Fruit fly (Drosophila melanogaster) whole organism, embryonic: ENCODE measurements around the gene RpL14.
A peak's percentile ranks its signal among the peaks of the same experiment; 100 is the strongest.

Source experiments
- Adf1 ChIP-seq: fragments of 200-800 bp; sonication (Bioruptor generic); IDR thresholded peaks from 2 replicates; pipeline ENCODE4 v1.3.6; 2022; ENCODE audit warnings: missing biosample characterization, missing genetic modification characterization
- CG11456 ChIP-seq: fragments of 200-800 bp; sonication (Bioruptor generic); IDR thresholded peaks from 3 replicates; pipeline ENCODE4 v1.3.6; 2022; ENCODE audit warnings: missing biosample characterization, missing genetic modification characterization
- CG11504 ChIP-seq: fragments of 200-800 bp; sonication (Bioruptor generic); optimal IDR thresholded peaks from 3 replicates; lab custom pipeline; 2019; ENCODE audit warnings: missing biosample characterization, mild to moderate bottlenecking, missing genetic modification characterization, moderate library complexity
- CG12155 ChIP-seq: fragments of 200-800 bp; sonication (Bioruptor generic); optimal IDR thresholded peaks from 3 replicates; lab custom pipeline; 2016; ENCODE audit warnings: missing biosample characterization, missing genetic modification characterization
- CG12299 ChIP-seq: fragments of 200-800 bp; sonication (Bioruptor generic); optimal IDR thresholded peaks from 2 replicates; lab custom pipeline; 2018; ENCODE audit warnings: missing biosample characterization, mild to moderate bottlenecking, missing genetic modification characterization
- CG17186 ChIP-seq: fragments of 200-800 bp; sonication (Bioruptor generic); optimal IDR thresholded peaks from 3 replicates; lab custom pipeline; 2017; ENCODE audit warnings: missing biosample characterization, missing genetic modification reagents, missing genetic modification characterization
- CG17612 ChIP-seq: fragments of 200-800 bp; sonication (Bioruptor generic); IDR thresholded peaks from 2 replicates; pipeline ENCODE4 v1.3.6; 2022; ENCODE audit warnings: missing biosample characterization, missing genetic modification characterization
- CG2116 ChIP-seq: fragments of 200-800 bp; sonication (Bioruptor generic); optimal IDR thresholded peaks from 3 replicates; lab custom pipeline; 2018; ENCODE audit warnings: missing biosample characterization, mild to moderate bottlenecking, missing genetic modification characterization
- CG30431 ChIP-seq: fragments of 200-800 bp; sonication (Bioruptor generic); optimal IDR thresholded peaks from 2 replicates; lab custom pipeline; 2017; ENCODE audit warnings: missing biosample characterization, missing genetic modification characterization
- CG3065 ChIP-seq: fragments of 200-800 bp; sonication (Bioruptor generic); optimal IDR thresholded peaks from 2 replicates; lab custom pipeline; 2016; ENCODE audit warnings: missing biosample characterization, missing genetic modification characterization
- CG33557 ChIP-seq: fragments of 200-800 bp; sonication (Bioruptor generic); optimal IDR thresholded peaks from 2 replicates; lab custom pipeline; 2019; ENCODE audit warnings: missing biosample characterization, mild to moderate bottlenecking, missing genetic modification characterization, moderate library complexity
- CG5245 ChIP-seq: fragments of 200-800 bp; sonication (Bioruptor generic); optimal IDR thresholded peaks from 3 replicates; lab custom pipeline; 2016; ENCODE audit warnings: missing biosample characterization, missing genetic modification characterization
- CG6683 ChIP-seq: fragments of 200-800 bp; sonication (Bioruptor generic); optimal IDR thresholded peaks from 2 replicates; lab custom pipeline; 2017; ENCODE audit warnings: missing biosample characterization, mild to moderate bottlenecking, missing genetic modification characterization, missing genetic modification reagents
- CG6854 ChIP-seq: fragments of 200-800 bp; sonication (Bioruptor generic); optimal IDR thresholded peaks from 3 replicates; lab custom pipeline; 2017; ENCODE audit warnings: missing biosample characterization, mild to moderate bottlenecking, missing genetic modification characterization
- CG7271 ChIP-seq: fragments of 200-800 bp; sonication (Bioruptor generic); optimal IDR thresholded peaks from 2 replicates; lab custom pipeline; 2018; ENCODE audit warnings: missing biosample characterization, mild to moderate bottlenecking, missing genetic modification characterization, moderate library complexity
- CG7928 ChIP-seq: fragments of 200-800 bp; sonication (Bioruptor generic); optimal IDR thresholded peaks from 2 replicates; lab custom pipeline; 2017; ENCODE audit warnings: missing biosample characterization, mild to moderate bottlenecking, missing genetic modification characterization
- CG8765 ChIP-seq: fragments of 200-800 bp; sonication (Bioruptor generic); IDR thresholded peaks from 2 replicates; pipeline ENCODE4 v1.3.6; 2022; ENCODE audit warnings: missing biosample characterization, missing genetic modification characterization
- CG9817 ChIP-seq: fragments of 200-800 bp; sonication (Bioruptor generic); optimal IDR thresholded peaks from 2 replicates; lab custom pipeline; 2018; ENCODE audit warnings: missing biosample characterization, mild to moderate bottlenecking, missing genetic modification characterization, moderate library complexity
- Camta ChIP-seq: fragments of 200-800 bp; sonication (Bioruptor generic); optimal IDR thresholded peaks from 2 replicates; lab custom pipeline; 2016; ENCODE audit warnings: missing biosample characterization, missing genetic modification characterization
- CrebB ChIP-seq: fragments of 200-800 bp; sonication (Bioruptor generic); optimal IDR thresholded peaks from 3 replicates; lab custom pipeline; 2018; ENCODE audit warnings: missing biosample characterization, mild to moderate bottlenecking, missing genetic modification characterization
- Deaf1 ChIP-seq: fragments of 200-800 bp; optimal IDR thresholded peaks from 3 replicates; lab custom pipeline; 2019; ENCODE audit warnings: missing biosample characterization, mild to moderate bottlenecking, missing genetic modification characterization, moderate library complexity
- Dek ChIP-seq: fragments of 200-800 bp; sonication (Bioruptor generic); optimal IDR thresholded peaks from 3 replicates; lab custom pipeline; 2019; ENCODE audit warnings: missing biosample characterization, mild to moderate bottlenecking, missing genetic modification characterization, moderate library complexity
- Dfd ChIP-seq, 2 experiments: fragments of >200 bp; optimal IDR thresholded peaks; 2 replicates each; lab custom pipeline; 2017; ENCODE audit warnings: missing biosample characterization in 2 of 2, missing genetic modification characterization in 2 of 2
- Fer3 ChIP-seq: fragments of 200-800 bp; sonication (Bioruptor generic); optimal IDR thresholded peaks from 2 replicates; lab custom pipeline; 2018; ENCODE audit warnings: missing biosample characterization, mild to moderate bottlenecking, missing genetic modification characterization, moderate library complexity
- Max ChIP-seq: fragments of 200-800 bp; sonication (Bioruptor generic); optimal IDR thresholded peaks from 2 replicates; lab custom pipeline; 2016; ENCODE audit warnings: missing biosample characterization, mild to moderate bottlenecking, missing genetic modification characterization
- Med ChIP-seq: fragments of 200-800 bp; sonication (Bioruptor generic); peaks from one replicate; lab custom pipeline; 2016; ENCODE audit warnings: missing biosample characterization, missing genetic modification characterization, mild to moderate bottlenecking, inconsistent platforms, moderate library complexity
- NK7.1 ChIP-seq: fragments of 200-800 bp; sonication (Bioruptor generic); optimal IDR thresholded peaks from 3 replicates; lab custom pipeline; 2016; ENCODE audit warnings: missing biosample characterization, missing genetic modification characterization
- Rx ChIP-seq: fragments of 200-800 bp; sonication (Bioruptor generic); IDR thresholded peaks from 2 replicates; pipeline ENCODE4 v1.3.6; 2022; ENCODE audit warnings: missing biosample characterization, missing genetic modification characterization
- Sox102F ChIP-seq: fragments of 200-800 bp; sonication (Bioruptor generic); optimal IDR thresholded peaks from 2 replicates; lab custom pipeline; 2018; ENCODE audit warnings: missing biosample characterization, mild to moderate bottlenecking, missing genetic modification characterization, moderate library complexity
- YL-1 ChIP-seq: fragments of 200-800 bp; sonication (Bioruptor generic); optimal IDR thresholded peaks from 3 replicates; lab custom pipeline; 2017; ENCODE audit warnings: missing biosample characterization, mild to moderate bottlenecking, missing genetic modification characterization
- ab ChIP-seq: fragments of 200-800 bp; sonication (Bioruptor generic); optimal IDR thresholded peaks from 2 replicates; lab custom pipeline; 2016; ENCODE audit warnings: missing biosample characterization, missing genetic modification characterization
- aop ChIP-seq: fragments of 200-800 bp; sonication (Bioruptor generic); IDR thresholded peaks from 2 replicates; pipeline ENCODE4 v1.3.6; 2022; ENCODE audit warnings: missing biosample characterization, missing genetic modification characterization
- dmrt99B ChIP-seq: fragments of 200-800 bp; sonication (Bioruptor generic); optimal IDR thresholded peaks from 2 replicates; lab custom pipeline; 2018; ENCODE audit warnings: missing biosample characterization, mild to moderate bottlenecking, missing genetic modification characterization, moderate library complexity
- exex ChIP-seq: fragments of 200-800 bp; sonication (Bioruptor generic); optimal IDR thresholded peaks from 4 replicates; lab custom pipeline; 2018; ENCODE audit warnings: missing biosample characterization, mild to moderate bottlenecking, missing genetic modification characterization, moderate library complexity
- gt ChIP-seq: fragments of 200-800 bp; sonication (Bioruptor generic); IDR thresholded peaks from 2 replicates; pipeline ENCODE4 v1.3.6; 2022; ENCODE audit warnings: missing biosample characterization, missing genetic modification characterization
- hkb ChIP-seq, 2 experiments: fragments of 200-800 bp in 1 of 2; fragments of >200 bp in 1 of 2; sonication (Bioruptor generic) in 1 of 2; IDR thresholded peaks in 1 of 2; optimal IDR thresholded peaks in 1 of 2; 2 replicates each; pipeline versions ENCODE4 v1.3.6 to Lab custom; 2017 to 2022; ENCODE audit warnings: missing biosample characterization in 1 of 2, missing genetic modification characterization in 1 of 2
- insv ChIP-seq, 2 experiments: fragments of 200-800 bp; sonication (Bioruptor generic); optimal IDR thresholded peaks; 3 replicates each; lab custom pipeline; 2016 to 2018; ENCODE audit warnings: missing biosample characterization in 2 of 2, missing genetic modification characterization in 2 of 2
- klu ChIP-seq: fragments of 200-800 bp; sonication (Bioruptor generic); IDR thresholded peaks from 2 replicates; pipeline ENCODE4 v1.3.6; 2022; ENCODE audit warnings: missing biosample characterization, missing genetic modification characterization
- lov ChIP-seq, 2 experiments: fragments of 200-800 bp in 1 of 2; fragments of >200 bp in 1 of 2; sonication (Bioruptor generic) in 1 of 2; IDR thresholded peaks in 1 of 2; optimal IDR thresholded peaks in 1 of 2; 2 replicates in 1 of 2; 3 replicates in 1 of 2; pipeline versions ENCODE4 v1.3.6 to Lab custom; 2017 to 2022; ENCODE audit warnings: missing biosample characterization in 1 of 2, missing genetic modification characterization in 1 of 2
- maf-S ChIP-seq: fragments of 200-800 bp; sonication (Bioruptor generic); optimal IDR thresholded peaks from 2 replicates; lab custom pipeline; 2016; ENCODE audit warnings: missing biosample characterization, missing genetic modification characterization
- nerfin-1 ChIP-seq: fragments of 200-800 bp; sonication (Bioruptor generic); optimal IDR thresholded peaks from 3 replicates; lab custom pipeline; 2019; ENCODE audit warnings: missing biosample characterization, mild to moderate bottlenecking, missing genetic modification characterization, moderate library complexity
- odd ChIP-seq: fragments of 200-800 bp; sonication (Bioruptor generic); optimal IDR thresholded peaks from 2 replicates; lab custom pipeline; 2017; ENCODE audit warnings: missing biosample characterization, mild to moderate bottlenecking, missing genetic modification characterization
- pzg ChIP-seq: fragments of 200-800 bp; sonication (Bioruptor generic); optimal IDR thresholded peaks from 3 replicates; lab custom pipeline; 2018; ENCODE audit warnings: missing biosample characterization, mild to moderate bottlenecking, missing genetic modification characterization, moderate library complexity
- sd ChIP-seq: fragments of 200-800 bp; sonication (Bioruptor generic); optimal IDR thresholded peaks from 3 replicates; lab custom pipeline; 2018; ENCODE audit warnings: missing biosample characterization, mild to moderate bottlenecking, missing genetic modification characterization, moderate library complexity
- stc ChIP-seq: fragments of 200-800 bp; sonication (Bioruptor generic); IDR thresholded peaks from 2 replicates; pipeline ENCODE4 v1.3.6; 2022; ENCODE audit warnings: missing biosample characterization, missing genetic modification characterization
- sug ChIP-seq: fragments of 200-800 bp; optimal IDR thresholded peaks from 2 replicates; lab custom pipeline; 2019; ENCODE audit warnings: missing biosample characterization, mild to moderate bottlenecking, missing genetic modification characterization, moderate library complexity
- tgo ChIP-seq: fragments of 200-800 bp; sonication (Bioruptor generic); IDR thresholded peaks from 3 replicates; pipeline ENCODE4 v1.3.6; 2022; ENCODE audit warnings: missing biosample characterization, missing genetic modification characterization
- tio ChIP-seq: fragments of 200-800 bp; sonication (Bioruptor generic); optimal IDR thresholded peaks from 2 replicates; lab custom pipeline; 2017; ENCODE audit warnings: missing biosample characterization, missing genetic modification characterization, inconsistent platforms
- ttk ChIP-seq: fragments of 200-800 bp; sonication (Bioruptor generic); IDR thresholded peaks from 2 replicates; pipeline ENCODE4 v2.1.2; 2022; ENCODE audit warnings: missing biosample characterization, missing genetic modification characterization

The RpL14 gene

DNA sequence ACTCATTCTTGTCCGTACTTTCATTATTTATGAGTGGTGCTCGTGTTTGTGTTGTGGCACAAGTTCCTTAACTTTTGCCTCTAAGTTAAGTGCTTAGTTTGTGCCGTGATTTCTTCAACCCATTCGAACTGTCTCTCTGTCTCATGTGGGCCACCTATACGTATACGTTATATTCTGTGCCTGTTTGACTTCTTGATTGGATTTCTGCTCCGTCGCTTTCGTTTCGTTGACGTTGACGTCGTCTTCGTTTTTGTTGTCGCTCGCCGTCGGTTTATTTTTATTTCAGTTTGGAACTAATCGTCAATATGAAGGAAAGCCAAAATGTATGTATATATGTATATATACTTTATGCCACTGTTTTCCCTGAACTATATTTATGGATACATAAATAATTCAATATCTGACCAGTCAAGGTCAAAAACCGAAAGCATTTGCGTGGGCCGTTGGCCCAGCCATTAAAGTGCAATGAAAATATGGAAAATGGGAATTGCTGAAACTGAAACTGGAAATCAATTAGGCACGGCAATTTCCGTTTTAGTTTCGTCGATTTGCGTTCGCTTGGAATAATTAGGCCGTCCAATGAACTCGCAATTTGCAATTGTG, 18.6 kb upstream of the RpL14 start (continued):
- TF ChIP-seq lov (optimal IDR thresholded peaks at IDR 0.05; lab: Kevin White, UChicago) (no peak), lov (GFP tag; IDR thresholded peaks at IDR 0.05; lab: Robert Waterston, UW) (no peak), Deaf1 (peak; percentile 76), stc (GFP tag; lab: Robert Waterston, UW) (no peak), insv (GFP tag; optimal IDR thresholded peaks at IDR 0.05; lab: Kevin White, UChicago) (no peak), Med (peak; percentile 39), Max (GFP tag; lab: Kevin White, UChicago) (no peak), ab (GFP tag; lab: Kevin White, UChicago) (no peak), hkb (optimal IDR thresholded peaks at IDR 0.05; lab: Kevin White, UChicago) (no peak), hkb (GFP tag; IDR thresholded peaks at IDR 0.05; lab: Robert Waterston, UW) (0 out of 2 replicates have a peak, but pooled peaks have one; percentile 27), CG17186 (GFP tag; lab: Kevin White, UChicago) (no peak), CG12155 (GFP tag; lab: Kevin White, UChicago) (no peak), nerfin-1 (tag; lab: Kevin White, UChicago) (no peak), gt (GFP tag; lab: Robert Waterston, UW) (no peak), sug (tag; lab: Kevin White, UChicago) (no peak), CG11504 (tag; lab: Kevin White, UChicago) (peak; percentile 48), CG17612 (GFP tag; lab: Robert Waterston, UW) (no peak), klu (no peak), pzg (GFP tag; lab: Kevin White, UChicago) (no peak), ttk (GFP tag; lab: Robert Waterston, UW) (no peak), CG3065 (GFP tag; lab: Kevin White, UChicago) (no peak), Adf1 (peak; percentile 12; the same call in 1 of the 2 replicates), aop (GFP tag; lab: Robert Waterston, UW) (no peak), CG33557 (no peak), CG7928 (GFP tag; lab: Kevin White, UChicago) (no peak)

DNA sequence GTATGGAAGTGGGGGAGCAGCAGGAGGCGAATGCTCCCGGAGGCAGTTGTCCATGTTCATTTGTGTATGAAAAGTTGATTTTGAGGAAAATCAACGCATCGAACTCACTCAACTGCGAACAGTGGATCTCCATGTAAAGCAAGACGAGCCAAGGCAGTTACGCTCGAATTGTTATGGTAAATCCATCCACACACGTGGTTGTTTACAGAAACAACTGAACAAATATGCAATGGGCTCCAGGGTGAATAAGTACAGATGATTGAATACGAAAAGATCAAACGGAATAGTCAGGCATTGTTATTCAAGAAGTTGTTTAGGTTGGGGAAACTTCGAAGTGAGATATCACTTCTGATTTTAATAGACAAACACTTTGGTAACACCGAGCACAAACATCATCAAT, 16.7 kb upstream of the RpL14 start:
- TF ChIP-seq CG11456 (GFP tag; lab: Robert Waterston, UW) (0 out of 3 replicates have a peak, but pooled peaks have one; percentile 41), CG9817 (tag; lab: Kevin White, UChicago) (peak; percentile 15), tgo (GFP tag; lab: Robert Waterston, UW) (peak; percentile 28; the same call in 1 of the 3 replicates), Dfd (GFP tag; optimal IDR thresholded peaks at IDR 0.05; lab: Kevin White, UChicago) (no peak), YL-1 (GFP tag; lab: Kevin White, UChicago) (no peak), sd (peak; percentile 41), CG6683 (no peak), Camta (GFP tag; lab: Kevin White, UChicago) (peak; percentile 7), exex (tag; lab: Kevin White, UChicago) (peak; percentile 6), CG8765 (GFP tag; lab: Robert Waterston, UW) (no peak), NK7.1 (GFP tag; lab: Kevin White, UChicago) (peak; percentile 49), Sox102F (GFP tag; lab: Kevin White, UChicago) (peak; percentile 22), Fer3 (peak; percentile 42), CG2116 (peak; percentile 28), dmrt99B (tag; lab: Kevin White, UChicago) (peak; percentile 56), Rx (GFP tag; lab: Robert Waterston, UW) (no peak), CG7271 (no peak), maf-S (peak; percentile 1), CG12299 (tag; lab: Kevin White, UChicago) (peak; percentile 27), Med (peak; percentile 80), odd (GFP tag; lab: Kevin White, UChicago) (peak; percentile 15), CG6854 (GFP tag; lab: Kevin White, UChicago) (peak; percentile 71), CrebB (tag; lab: Kevin White, UChicago) (peak; percentile 0), Dek (peak; percentile 34), tio (peak; percentile 45), CG5245 (no peak), CG30431 (no peak)
